Worm (Caenorhabditis elegans) whole organism, L1 larva: ENCODE measurements around the gene osm-7.

Experiments
- C34B4.2 ChIP-seq: sonication (generic microtip); optimal IDR thresholded peaks from 2 replicates; lab custom pipeline; 2017; ENCODE audit warnings: mild to moderate bottlenecking, missing genetic modification characterization, missing compliant biosample characterization
- Y116A8C.19 ChIP-seq: sonication (generic microtip); optimal IDR thresholded peaks from 2 replicates; lab custom pipeline; 2016; ENCODE audit warnings: missing compliant biosample characterization, missing genetic modification characterization, borderline replicate concordance
- alr-1 ChIP-seq: fragments of 200-800 bp; sonication (Bioruptor generic); optimal IDR thresholded peaks from 2 replicates; lab custom pipeline; 2018; ENCODE audit warnings: borderline replicate concordance, mild to moderate bottlenecking, missing genetic modification characterization, missing compliant biosample characterization
- aly-2 ChIP-seq: fragments of 150-350 bp; optimal IDR thresholded peaks from 2 replicates; lab custom pipeline; 2014; ENCODE audit warnings: missing biosample characterization, missing genetic modification characterization
- ama-1 ChIP-seq: fragments of 150-350 bp; optimal IDR thresholded peaks from 2 replicates; lab custom pipeline; 2014
- ceh-82 ChIP-seq, 3 experiments: fragments of 150-350 bp in 1 of 3; sonication (generic microtip) in 2 of 3; optimal IDR thresholded peaks; 2 replicates each; lab custom pipeline; 2014 to 2017; ENCODE audit warnings: missing biosample characterization in 3 of 3, missing genetic modification characterization in 3 of 3
- ceh-88 ChIP-seq: fragments of 200-800 bp; sonication (Bioruptor generic); IDR thresholded peaks from 2 replicates; pipeline ENCODE4 v1.3.6; 2022; ENCODE audit warnings: missing genetic modification characterization, missing compliant biosample characterization
- ces-1 ChIP-seq: fragments of 150-350 bp; optimal IDR thresholded peaks from 2 replicates; lab custom pipeline; 2014; ENCODE audit warnings: missing biosample characterization, missing genetic modification reagents, missing genetic modification characterization
- dsc-1 ChIP-seq: sonication (generic microtip); optimal IDR thresholded peaks from 2 replicates; lab custom pipeline; 2016; ENCODE audit warnings: mild to moderate bottlenecking, missing genetic modification characterization, missing compliant biosample characterization
- elt-2 ChIP-seq: sonication (generic microtip); optimal IDR thresholded peaks from 2 replicates; lab custom pipeline; 2016; ENCODE audit warnings: missing genetic modification characterization, mild to moderate bottlenecking, inconsistent platforms, missing compliant biosample characterization, missing genetic modification reagents
- ets-5 ChIP-seq: fragments of 200-800 bp; sonication (Bioruptor generic); IDR thresholded peaks from 2 replicates; pipeline ENCODE4 v1.3.6; 2022; ENCODE audit warnings: missing genetic modification characterization, missing compliant biosample characterization
- fkh-4 ChIP-seq: sonication (generic microtip); optimal IDR thresholded peaks from 2 replicates; lab custom pipeline; 2016; ENCODE audit warnings: missing compliant biosample characterization, missing genetic modification characterization, borderline replicate concordance
- fos-1 ChIP-seq: fragments of 150-350 bp; optimal IDR thresholded peaks from 2 replicates; lab custom pipeline; 2014; ENCODE audit warnings: missing biosample characterization, missing genetic modification characterization
- grh-1 ChIP-seq: fragments of 200-800 bp; sonication (Bioruptor generic); IDR thresholded peaks from 2 replicates; pipeline ENCODE4 v1.3.6; 2022; ENCODE audit warnings: missing genetic modification reagents, missing genetic modification characterization, missing compliant biosample characterization
- irx-1 ChIP-seq: sonication (generic microtip); optimal IDR thresholded peaks from 2 replicates; lab custom pipeline; 2016; ENCODE audit warnings: missing genetic modification characterization, missing compliant biosample characterization
- isw-1 ChIP-seq: fragments of 200-800 bp; sonication (Bioruptor generic); IDR thresholded peaks from 2 replicates; pipeline ENCODE4 v1.3.6; 2022; ENCODE audit warnings: missing genetic modification characterization, missing compliant biosample characterization
- jun-1 ChIP-seq: fragments of 150-350 bp; optimal IDR thresholded peaks from 2 replicates; lab custom pipeline; 2014; ENCODE audit warnings: missing biosample characterization, missing genetic modification reagents, missing genetic modification characterization
- lin-14 ChIP-seq: fragments of 200-800 bp; sonication (Bioruptor generic); optimal IDR thresholded peaks from 2 replicates; lab custom pipeline; 2018; ENCODE audit warnings: mild to moderate bottlenecking, missing genetic modification characterization, moderate library complexity, missing compliant biosample characterization
- lin-15B ChIP-seq: fragments of 150-350 bp; sonication (generic microtip); optimal IDR thresholded peaks from 3 replicates; lab custom pipeline; 2014; ENCODE audit warnings: missing biosample characterization, missing genetic modification characterization
- lin-35 ChIP-seq, 2 experiments: fragments of 150-350 bp; optimal IDR thresholded peaks; 2 replicates each; lab custom pipeline; 2014; ENCODE audit warnings: missing biosample characterization in 2 of 2, missing genetic modification characterization in 2 of 2, missing genetic modification reagents in 2 of 2
- lir-3 ChIP-seq: sonication (generic microtip); optimal IDR thresholded peaks from 2 replicates; lab custom pipeline; 2016; ENCODE audit warnings: mild to moderate bottlenecking, missing genetic modification characterization, moderate library complexity, missing compliant biosample characterization; ENCODE audit not compliant: poor library complexity
- mef-2 ChIP-seq: fragments of 150-350 bp; optimal IDR thresholded peaks from 2 replicates; lab custom pipeline; 2014; ENCODE audit warnings: missing biosample characterization, missing genetic modification characterization
- nhr-19 ChIP-seq: fragments of 200-800 bp; sonication (Bioruptor generic); conservative IDR thresholded peaks from 2 replicates; pipeline ENCODE4 v1.3.6; 2022; ENCODE audit warnings: missing genetic modification characterization, missing compliant biosample characterization
- nhr-20 ChIP-seq: sonication (generic microtip); optimal IDR thresholded peaks from 2 replicates; lab custom pipeline; 2016; ENCODE audit warnings: mild to moderate bottlenecking, missing genetic modification characterization, missing compliant biosample characterization
- nhr-71 ChIP-seq: sonication (generic microtip); optimal IDR thresholded peaks from 2 replicates; lab custom pipeline; 2016; ENCODE audit warnings: mild to moderate bottlenecking, missing genetic modification characterization, moderate library complexity, missing compliant biosample characterization
- nhr-77 ChIP-seq: fragments of 150-350 bp; optimal IDR thresholded peaks from 2 replicates; lab custom pipeline; 2014; ENCODE audit warnings: missing biosample characterization, missing genetic modification characterization
- nhr-84 ChIP-seq: sonication (generic microtip); optimal IDR thresholded peaks from 2 replicates; lab custom pipeline; 2017; ENCODE audit warnings: missing biosample characterization, missing genetic modification characterization
- nhr-85 ChIP-seq: sonication (generic microtip); peaks from one replicate; lab custom pipeline; 2016; ENCODE audit warnings: missing genetic modification characterization, inconsistent platforms, missing compliant biosample characterization
- nhr-90 ChIP-seq: sonication (generic microtip); optimal IDR thresholded peaks from 2 replicates; lab custom pipeline; 2016; ENCODE audit warnings: mild to moderate bottlenecking, missing genetic modification characterization, missing compliant biosample characterization; ENCODE audit not compliant: poor library complexity
- pag-3 ChIP-seq: sonication (generic microtip); optimal IDR thresholded peaks from 2 replicates; lab custom pipeline; 2017; ENCODE audit warnings: missing genetic modification characterization, mild to moderate bottlenecking, missing compliant biosample characterization, antibody characterized with exemption, borderline replicate concordance; ENCODE audit not compliant: insufficient read depth
- pax-3 ChIP-seq: fragments of 200-800 bp; sonication (Bioruptor generic); optimal IDR thresholded peaks from 2 replicates; lab custom pipeline; 2018; ENCODE audit warnings: mild to moderate bottlenecking, missing genetic modification characterization, moderate library complexity, missing compliant biosample characterization
- pqm-1 ChIP-seq: sonication (generic microtip); optimal IDR thresholded peaks from 3 replicates; lab custom pipeline; 2017; ENCODE audit warnings: missing biosample characterization, missing genetic modification characterization
- skn-1 ChIP-seq: fragments of 150-350 bp; optimal IDR thresholded peaks from 2 replicates; lab custom pipeline; 2014; ENCODE audit warnings: missing biosample characterization, missing genetic modification characterization
- snpc-4 ChIP-seq: fragments of 150-350 bp; optimal IDR thresholded peaks from 2 replicates; lab custom pipeline; 2014; ENCODE audit warnings: missing biosample characterization, missing genetic modification characterization
- sox-4 ChIP-seq: sonication (generic microtip); optimal IDR thresholded peaks from 2 replicates; lab custom pipeline; 2016; ENCODE audit warnings: missing genetic modification characterization, missing compliant biosample characterization
- sptf-1 ChIP-seq: fragments of 150-350 bp; optimal IDR thresholded peaks from 2 replicates; lab custom pipeline; 2014; ENCODE audit warnings: missing biosample characterization, missing genetic modification characterization
- sup-37 ChIP-seq: fragments of 200-800 bp; sonication (Bioruptor generic); optimal IDR thresholded peaks from 2 replicates; lab custom pipeline; 2018; ENCODE audit warnings: mild to moderate bottlenecking, missing genetic modification characterization, missing compliant biosample characterization
- swsn-7 ChIP-seq: sonication (generic microtip); optimal IDR thresholded peaks from 2 replicates; lab custom pipeline; 2016; ENCODE audit warnings: missing genetic modification characterization, missing compliant biosample characterization
- tbx-2 ChIP-seq: sonication (generic microtip); optimal IDR thresholded peaks from 2 replicates; lab custom pipeline; 2016; ENCODE audit warnings: missing genetic modification characterization, missing compliant biosample characterization
- tlp-1 ChIP-seq: fragments of 150-350 bp; optimal IDR thresholded peaks from 2 replicates; lab custom pipeline; 2014; ENCODE audit warnings: missing biosample characterization, missing genetic modification characterization
- unc-130 ChIP-seq: fragments of 150-350 bp; optimal IDR thresholded peaks from 2 replicates; lab custom pipeline; 2017; ENCODE audit warnings: missing biosample characterization, missing genetic modification characterization, inconsistent platforms
- unc-98 ChIP-seq: fragments of 200-800 bp; sonication (Bioruptor generic); IDR thresholded peaks from 2 replicates; pipeline ENCODE4 v1.3.6; 2022; ENCODE audit warnings: missing genetic modification characterization, missing compliant biosample characterization
- zag-1 ChIP-seq: fragments of 150-350 bp; optimal IDR thresholded peaks from 2 replicates; lab custom pipeline; 2014; ENCODE audit warnings: missing biosample characterization, missing genetic modification characterization
- zip-4 ChIP-seq: fragments of 200-800 bp; sonication (Bioruptor generic); optimal IDR thresholded peaks from 2 replicates; lab custom pipeline; 2018; ENCODE audit warnings: mild to moderate bottlenecking, missing genetic modification characterization, moderate library complexity, missing compliant biosample characterization
- ztf-11 ChIP-seq, 2 experiments: sonication (generic microtip); optimal IDR thresholded peaks; 2 replicates each; lab custom pipeline; 2016 to 2017; ENCODE audit warnings: missing genetic modification characterization in 2 of 2, missing biosample characterization in 1 of 2, missing compliant biosample characterization in 1 of 2

Gene osm-7

ce11 chrIII:13606016-13606530, 30.1 kb downstream of the osm-7 start, which contains the start of gene act-5 (continued):
- no peak for TF ChIP-seq skn-1
- no peak for TF ChIP-seq nhr-84
- TF ChIP-seq Y116A8C.19 (tag; lab: Kevin White, UChicago) = no peak
- no peak for TF ChIP-seq unc-130 (tag; lab: Kevin White, UChicago)
- no peak for TF ChIP-seq tbx-2 (tag; lab: Kevin White, UChicago)
- TF ChIP-seq pqm-1 (tag; lab: Kevin White, UChicago) = peak; percentile 79
- no peak for TF ChIP-seq fkh-4 (tag; lab: Kevin White, UChicago)
- peak; percentile 17 for TF ChIP-seq jun-1
- no peak for TF ChIP-seq ces-1 (GFP tag; lab: Kevin White, UChicago)
- no peak for TF ChIP-seq ztf-11 (tag; optimal IDR thresholded peaks at IDR 0.05; lab: Kevin White, UChicago)
- TF ChIP-seq nhr-85 = peak; percentile 48
- TF ChIP-seq ceh-82 (tag; optimal IDR thresholded peaks at IDR 0.05; lab: Kevin White, UChicago) = no peak
- TF ChIP-seq lin-14 = peak; percentile 23
- peak; percentile 3 for TF ChIP-seq pax-3
- TF ChIP-seq dsc-1 (tag; lab: Kevin White, UChicago) = no peak
- TF ChIP-seq snpc-4 = no peak
- no peak for TF ChIP-seq nhr-77
- no peak for TF ChIP-seq zip-4 (GFP tag; lab: Kevin White, UChicago)
- TF ChIP-seq zag-1 (tag; lab: Kevin White, UChicago) = no peak
- no peak for TF ChIP-seq alr-1
- TF ChIP-seq elt-2 (tag; lab: Kevin White, UChicago) = peak; percentile 91
- no peak for TF ChIP-seq nhr-19 (GFP tag; lab: Robert Waterston, UW)
- TF ChIP-seq sup-37 (GFP tag; lab: Kevin White, UChicago) = no peak
- TF ChIP-seq isw-1 = no peak
- peak; percentile 26 for TF ChIP-seq nhr-71
- TF ChIP-seq nhr-20 (tag; lab: Kevin White, UChicago) = no peak
- TF ChIP-seq lir-3 (tag; lab: Kevin White, UChicago) = no peak
- TF ChIP-seq tlp-1 = no peak
- no peak for TF ChIP-seq fos-1
- TF ChIP-seq ama-1 (lab: Kevin White, UChicago) = no peak
- no peak for TF ChIP-seq C34B4.2 (tag; lab: Kevin White, UChicago)
- TF ChIP-seq, all 84 proteins: peak for 11

ce11 chrIII:13606865-13607264, 30.9 kb downstream of the osm-7 start:
- TF ChIP-seq ets-5 = no peak
- no peak for TF ChIP-seq mef-2 (tag; lab: Kevin White, UChicago)
- no peak for TF ChIP-seq fos-1
- no peak for TF ChIP-seq isw-1
- TF ChIP-seq lin-15B (tag; lab: Kevin White, UChicago) = no peak
- no peak for TF ChIP-seq nhr-71
- no peak for TF ChIP-seq unc-98 (GFP tag; lab: Robert Waterston, UW)
- no peak for TF ChIP-seq ceh-88 (GFP tag; lab: Robert Waterston, UW)
- no peak for TF ChIP-seq aly-2
- TF ChIP-seq pag-3 (tag; lab: Kevin White, UChicago) = no peak
- no peak for TF ChIP-seq sptf-1
- no peak for TF ChIP-seq sox-4 (tag; lab: Kevin White, UChicago)
- TF ChIP-seq jun-1 = no peak
- no peak for TF ChIP-seq grh-1 (GFP tag; lab: Robert Waterston, UW)
- TF ChIP-seq snpc-4 = no peak
- no peak for TF ChIP-seq swsn-7 (tag; lab: Kevin White, UChicago)

DNA sequence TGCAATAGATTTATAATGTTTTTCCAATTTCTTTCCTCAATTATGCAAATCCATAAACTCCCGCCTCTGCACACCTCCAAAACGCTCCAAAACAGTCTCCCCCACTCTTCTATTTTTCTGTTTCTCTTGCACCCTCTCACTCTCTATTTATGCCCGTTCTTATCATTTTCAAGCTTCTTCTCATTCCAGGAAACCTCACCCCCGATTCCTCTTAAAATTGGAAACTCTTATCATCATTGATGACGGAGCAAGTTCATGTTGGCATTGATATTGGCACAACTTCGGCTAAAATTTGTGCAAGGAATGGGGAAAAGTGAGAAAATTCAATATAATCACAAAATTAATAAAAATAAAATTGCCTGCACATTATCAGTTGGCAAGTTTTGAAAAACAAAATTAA, 31.9 kb downstream of the osm-7 start, which contains the start of gene shpk-1:
shpk-1 (plus strand) TSS at position 188 of the 400 bp plus-strand sequence.
- peak in 1 of 2 experiments; percentile 26 for TF ChIP-seq lin-35 (GFP tag; optimal IDR thresholded peaks at IDR 0.05; lab: Kevin White, UChicago)
- peak; percentile 58 for TF ChIP-seq pqm-1 (tag; lab: Kevin White, UChicago)
- TF ChIP-seq nhr-90 = no peak
- TF ChIP-seq nhr-20 (tag; lab: Kevin White, UChicago) = peak; percentile 12
- TF ChIP-seq irx-1 (tag; lab: Kevin White, UChicago) = no peak
- TF ChIP-seq elt-2 (tag; lab: Kevin White, UChicago) = peak; percentile 89
- TF ChIP-seq nhr-71 = peak; percentile 10
